Worm (Caenorhabditis elegans): ENCODE measurements around the gene dep-1.

The dep-1 gene

ce11 chrII:8997479-8997878, 22.1 kb downstream of the dep-1 start, which contains the start of the genes F44G4.3 and tdp-1 (continued):
- TF ChIP-seq pax-3 (tag; optimal IDR thresholded peaks at IDR 0.05) (no peak), nhr-71 (tag; optimal IDR thresholded peaks at IDR 0.05) (peak; percentile 14), nhr-11 (tag; optimal IDR thresholded peaks at IDR 0.05) (no peak), fkh-8 (tag; optimal IDR thresholded peaks at IDR 0.05) (no peak), sox-4 (tag; optimal IDR thresholded peaks at IDR 0.05) (no peak), C34B4.2 (tag; optimal IDR thresholded peaks at IDR 0.05) (no peak), lin-35 (GFP tag; optimal IDR thresholded peaks at IDR 0.05) (peak; percentile 14 to 55), ces-1 (GFP tag; optimal IDR thresholded peaks at IDR 0.05) (peak; percentile 24), swsn-7 (tag; optimal IDR thresholded peaks at IDR 0.05) (peak; percentile 14), C16A3.4 (tag; optimal IDR thresholded peaks at IDR 0.05) (no peak), lir-3 (tag; optimal IDR thresholded peaks at IDR 0.05; ENCODE audit: poor library complexity) (no peak), hlh-4 (tag; optimal IDR thresholded peaks at IDR 0.05) (no peak), ceh-88 (GFP tag; IDR thresholded peaks at IDR 0.05) (no peak)

ce11 chrII:8996064-8996463, 23.5 kb downstream of the dep-1 start, which contains the start of gene ndub-2:
TSS of gene ndub-2 (plus strand) at chrII:8996364.
- TF ChIP-seq tlp-1 (tag; optimal IDR thresholded peaks at IDR 0.05) (no peak), efl-1 (optimal IDR thresholded peaks at IDR 0.05) (no peak), efl-1 (GFP tag; optimal IDR thresholded peaks at IDR 0.05 in 1 of 2) (peak in 1 of 2 experiments; percentile 45)

ce11 chrII:8994336-8994735, 25.3 kb downstream of the dep-1 start, which contains the start of gene F44G4.1:
TSS of gene F44G4.1 (plus strand) at chrII:8994636.
- TF ChIP-seq lin-15B (tag; optimal IDR thresholded peaks at IDR 0.05) = no peak
- TF ChIP-seq hpl-2 (GFP tag; optimal IDR thresholded peaks at IDR 0.05) = no peak
- TF ChIP-seq dsc-1 (tag; optimal IDR thresholded peaks at IDR 0.05) = no peak
- TF ChIP-seq pag-3 (tag; optimal IDR thresholded peaks at IDR 0.05; ENCODE audit: borderline replicate concordance, insufficient read depth) = no peak
- no peak for TF ChIP-seq alr-1 (tag; optimal IDR thresholded peaks at IDR 0.05; ENCODE audit: borderline replicate concordance)
- TF ChIP-seq unc-62 (GFP tag; optimal IDR thresholded peaks at IDR 0.05) = no peak
- no peak for TF ChIP-seq nhr-71 (tag; optimal IDR thresholded peaks at IDR 0.05)
- no peak for TF ChIP-seq sptf-1 (tag; optimal IDR thresholded peaks at IDR 0.05)
- TF ChIP-seq sup-37 (GFP tag; optimal IDR thresholded peaks at IDR 0.05) = no peak
- TF ChIP-seq xbp-1 (tag; optimal IDR thresholded peaks at IDR 0.05) = no peak
- no peak for TF ChIP-seq blmp-1 (tag; optimal IDR thresholded peaks at IDR 0.05)
- TF ChIP-seq rnt-1 (tag; optimal IDR thresholded peaks at IDR 0.05) = no peak
- no peak for TF ChIP-seq mep-1 (tag; optimal IDR thresholded peaks at IDR 0.05)
- no peak for TF ChIP-seq nhr-84 (tag; optimal IDR thresholded peaks at IDR 0.05)
- no peak for TF ChIP-seq ztf-11 (tag; optimal IDR thresholded peaks at IDR 0.05)
- no peak for TF ChIP-seq ceh-63 (GFP tag; optimal IDR thresholded peaks at IDR 0.05)
- no peak for TF ChIP-seq jun-1 (tag; optimal IDR thresholded peaks at IDR 0.05)
- no peak for TF ChIP-seq mef-2 (tag; optimal IDR thresholded peaks at IDR 0.05)
- TF ChIP-seq fos-1 (tag; optimal IDR thresholded peaks at IDR 0.05) = no peak
- no peak for TF ChIP-seq hlh-17 (GFP tag; optimal IDR thresholded peaks at IDR 0.05; ENCODE audit: borderline replicate concordance)

- TF ChIP-seq efl-1 (optimal IDR thresholded peaks at IDR 0.05) (peak in 1 of 2 experiments; percentile 5), efl-1 (GFP tag; optimal IDR thresholded peaks at IDR 0.05 in 1 of 2) (peak in 1 of 2 experiments; percentile 8), skn-1 (tag; optimal IDR thresholded peaks at IDR 0.05) (peak; percentile 1), mdl-1 (tag; optimal IDR thresholded peaks at IDR 0.05) (no peak), lsy-2 (tag; optimal IDR thresholded peaks at IDR 0.05) (peak; percentile 84 to 97), irx-1 (tag; optimal IDR thresholded peaks at IDR 0.05) (no peak), F16B12.6 (tag; optimal IDR thresholded peaks at IDR 0.05) (peak; percentile 74), mep-1 (tag; optimal IDR thresholded peaks at IDR 0.05) (peak; percentile 28), dpl-1 (GFP tag; optimal IDR thresholded peaks at IDR 0.05) (peak in 2 of 3 experiments; percentile 8 to 41), nhr-77 (tag; optimal IDR thresholded peaks at IDR 0.05) (no peak), blmp-1 (tag; optimal IDR thresholded peaks at IDR 0.05) (no peak), tlp-1 (tag; optimal IDR thresholded peaks at IDR 0.05) (no peak), hlh-4 (tag; optimal IDR thresholded peaks at IDR 0.05) (no peak)
These were observed 26.8 kb downstream of the dep-1 start, which contains the start of gene ooc-5 for ce11 chrII:8992780-8993179. TSS of gene ooc-5 (plus strand) at chrII:8993160.

Data from whole organism, L1 larva.